Worm (Caenorhabditis elegans) whole organism, L4/young adult: ENCODE data around the gene C18H2.5.
A peak's percentile ranks its signal among the peaks of the same experiment; 100 is the strongest.

ENCODE experiments used
- W03F9.2 ChIP-seq: fragments of 150-350 bp; optimal IDR thresholded peaks from 2 replicates; lab custom pipeline; 2014; ENCODE audit warnings: missing biosample characterization, missing genetic modification characterization
- dao-5 ChIP-seq: sonication (generic microtip); optimal IDR thresholded peaks from 2 replicates; lab custom pipeline; 2016; ENCODE audit warnings: missing genotype, missing genetic modification characterization, moderate library complexity, missing compliant biosample characterization
- him-1 ChIP-seq: sonication (generic microtip); optimal IDR thresholded peaks from 2 replicates; lab custom pipeline; 2016; ENCODE audit warnings: missing genotype, missing genetic modification reagents, missing genetic modification characterization, missing compliant biosample characterization

C18H2.5 gene

ce11 chrIII:7709391-7709790 lies 15.2 kb upstream of the C18H2.5 start, which contains the start of gene lin-13:
TSS of gene lin-13 (minus strand) at chrIII:7709491.
- TF ChIP-seq him-1 (tag; lab: Kevin White, UChicago): no peak
- TF ChIP-seq W03F9.2: no peak
- TF ChIP-seq dao-5 (tag; lab: Kevin White, UChicago): no peak

ce11 chrIII:7703474-7703873 lies 9.3 kb upstream of the C18H2.5 start:
- TF ChIP-seq him-1 (tag; lab: Kevin White, UChicago) (no peak), W03F9.2 (no peak), dao-5 (tag; lab: Kevin White, UChicago) (no peak)

ce11 chrIII:7692287-7692686 lies 1.9 kb downstream of the C18H2.5 start:
- no peak for TF ChIP-seq him-1 (tag; lab: Kevin White, UChicago)
- TF ChIP-seq dao-5 (tag; lab: Kevin White, UChicago): no peak
- TF ChIP-seq W03F9.2: no peak

ce11 chrIII:7672411-7672810 lies 21.8 kb downstream of the C18H2.5 start:
- TF ChIP-seq him-1 (tag; lab: Kevin White, UChicago) (no peak), W03F9.2 (no peak)

ce11 chrIII:7665928-7666327 lies 28.2 kb downstream of the C18H2.5 start:
- TF ChIP-seq him-1 (tag; lab: Kevin White, UChicago) (no peak), dao-5 (tag; lab: Kevin White, UChicago) (no peak), W03F9.2 (no peak)

ce11 chrIII:7661978-7662377 lies 32.2 kb downstream of the C18H2.5 start, which contains the start of gene lido-18:
TSS of gene lido-18 (plus strand) at chrIII:7662278.
- TF ChIP-seq W03F9.2 (no peak), him-1 (tag; lab: Kevin White, UChicago) (no peak), dao-5 (tag; lab: Kevin White, UChicago) (no peak)

ce11 chrIII:7661162-7661561 lies 33.0 kb downstream of the C18H2.5 start:
- no peak for TF ChIP-seq W03F9.2

- TF ChIP-seq him-1 (tag; lab: Kevin White, UChicago) (no peak), dao-5 (tag; lab: Kevin White, UChicago) (no peak), W03F9.2 (no peak)
Measured at ce11 chrIII:7659440-7659839, 34.7 kb downstream of the C18H2.5 start.

ce11 chrIII:7656474-7656873 lies 37.7 kb downstream of the C18H2.5 start, which contains the start of gene ZK783.7:
TSS of gene ZK783.7 (plus strand) at chrIII:7656719.
- TF ChIP-seq dao-5 (tag; lab: Kevin White, UChicago) (no peak), W03F9.2 (no peak), him-1 (tag; lab: Kevin White, UChicago) (no peak)

ce11 chrIII:7655932-7656331 lies 38.2 kb downstream of the C18H2.5 start, which contains the start of gene baz-2:
TSS of gene baz-2 (minus strand) at chrIII:7656032.
- TF ChIP-seq him-1 (tag; lab: Kevin White, UChicago) (no peak), dao-5 (tag; lab: Kevin White, UChicago) (no peak), W03F9.2 (no peak)

- TF ChIP-seq W03F9.2: no peak
- no peak for TF ChIP-seq dao-5 (tag; lab: Kevin White, UChicago)
- no peak for TF ChIP-seq him-1 (tag; lab: Kevin White, UChicago)
Measured at ce11 chrIII:7655498-7655897, 38.7 kb downstream of the C18H2.5 start.

- TF ChIP-seq him-1 (tag; lab: Kevin White, UChicago) (no peak), dao-5 (tag; lab: Kevin White, UChicago) (no peak), W03F9.2 (no peak)
Measured at ce11 chrIII:7648841-7649240, 45.3 kb downstream of the C18H2.5 start.

ce11 chrIII:7645075-7645474 lies 49.1 kb downstream of the C18H2.5 start:
- no peak for TF ChIP-seq dao-5 (tag; lab: Kevin White, UChicago)
- no peak for TF ChIP-seq W03F9.2
- no peak for TF ChIP-seq him-1 (tag; lab: Kevin White, UChicago)

- TF ChIP-seq W03F9.2 (peak; percentile 18), dao-5 (tag; lab: Kevin White, UChicago) (no peak)
Measured at ce11 chrIII:7643902-7644641, 50.1 kb downstream of the C18H2.5 start.

ce11 chrIII:7643084-7643483 lies 51.1 kb downstream of the C18H2.5 start, which contains the start of gene upp-1:
TSS of gene upp-1 (minus strand) at chrIII:7643101.
- TF ChIP-seq dao-5 (tag; lab: Kevin White, UChicago) (no peak), him-1 (tag; lab: Kevin White, UChicago) (no peak), W03F9.2 (no peak)
